Fruit fly (Drosophila melanogaster) whole organism, embryonic: Measurements from ENCODE around the gene CG46439.

Experiments used
- Antp ChIP-seq: fragments of 200-800 bp; sonication (Bioruptor generic); optimal IDR thresholded peaks from 3 replicates; lab custom pipeline; 2016; ENCODE audit warnings: missing biosample characterization, missing genetic modification characterization
- BtbVII ChIP-seq: fragments of 200-800 bp; sonication (Bioruptor generic); optimal IDR thresholded peaks from 3 replicates; lab custom pipeline; 2017; ENCODE audit warnings: missing biosample characterization, mild to moderate bottlenecking, missing genetic modification characterization
- Bteb2 ChIP-seq: fragments of 200-800 bp; sonication (Bioruptor generic); optimal IDR thresholded peaks from 2 replicates; lab custom pipeline; 2016; ENCODE audit warnings: missing biosample characterization, missing genetic modification characterization
- C15 ChIP-seq: fragments of 200-800 bp; sonication (Bioruptor generic); IDR thresholded peaks from 3 replicates; pipeline ENCODE4 v1.3.6; 2022; ENCODE audit warnings: missing biosample characterization, missing genetic modification characterization
- CG10209 ChIP-seq: fragments of 200-800 bp; sonication (Bioruptor generic); optimal IDR thresholded peaks from 3 replicates; lab custom pipeline; 2017; ENCODE audit warnings: missing biosample characterization, mild to moderate bottlenecking, missing genetic modification characterization, missing genetic modification reagents
- CG14050 ChIP-seq: fragments of 200-800 bp; sonication (Bioruptor generic); IDR thresholded peaks from 3 replicates; pipeline ENCODE4 v1.3.6; 2022; ENCODE audit warnings: missing biosample characterization, missing genetic modification characterization
- CG14710 ChIP-seq: fragments of 200-800 bp; sonication (Bioruptor generic); optimal IDR thresholded peaks from 3 replicates; lab custom pipeline; 2019; ENCODE audit warnings: missing biosample characterization, mild to moderate bottlenecking, missing genetic modification characterization, moderate library complexity
- CG1529 ChIP-seq: fragments of 200-800 bp; sonication (Bioruptor generic); optimal IDR thresholded peaks from 3 replicates; lab custom pipeline; 2018; ENCODE audit warnings: missing biosample characterization, missing genetic modification characterization
- CG15696 ChIP-seq: fragments of 200-800 bp; sonication (Bioruptor generic); optimal IDR thresholded peaks from 2 replicates; lab custom pipeline; 2019; ENCODE audit warnings: missing biosample characterization, mild to moderate bottlenecking, missing genetic modification characterization, moderate library complexity
- CG16813 ChIP-seq: fragments of 200-800 bp; sonication (Bioruptor generic); IDR thresholded peaks from 3 replicates; pipeline ENCODE4 v1.3.6; 2022; ENCODE audit warnings: missing biosample characterization, missing genetic modification characterization; ENCODE audit not compliant: partially characterized antibody
- CG17568 ChIP-seq: fragments of 200-800 bp; sonication (Bioruptor generic); optimal IDR thresholded peaks from 2 replicates; lab custom pipeline; 2018; ENCODE audit warnings: missing biosample characterization, mild to moderate bottlenecking, missing genetic modification characterization, moderate library complexity
- CG1792 ChIP-seq: fragments of 200-800 bp; sonication (Bioruptor generic); optimal IDR thresholded peaks from 2 replicates; lab custom pipeline; 2016; ENCODE audit warnings: missing biosample characterization, missing genetic modification characterization
- CG18011 ChIP-seq: fragments of 200-800 bp; sonication (Bioruptor generic); optimal IDR thresholded peaks from 2 replicates; lab custom pipeline; 2017; ENCODE audit warnings: missing biosample characterization, missing genetic modification characterization, mild to moderate bottlenecking, moderate library complexity, missing genotype
- CG31224 ChIP-seq: fragments of 200-800 bp; sonication (Bioruptor generic); IDR thresholded peaks from 2 replicates; pipeline ENCODE4 v1.3.6; 2022; ENCODE audit warnings: missing biosample characterization, missing genetic modification characterization
- CG31441 ChIP-seq: fragments of 200-800 bp; sonication (Bioruptor generic); IDR thresholded peaks from 2 replicates; pipeline ENCODE4 v1.3.6; 2022; ENCODE audit warnings: missing biosample characterization, missing genetic modification characterization
- CG32772 ChIP-seq: fragments of 200-800 bp; sonication (Bioruptor generic); IDR thresholded peaks from 2 replicates; pipeline ENCODE4 v1.3.6; 2022; ENCODE audit warnings: missing biosample characterization, missing genetic modification characterization
- CG3407 ChIP-seq: fragments of 200-800 bp; sonication (Bioruptor generic); optimal IDR thresholded peaks from 2 replicates; lab custom pipeline; 2018; ENCODE audit warnings: missing biosample characterization, mild to moderate bottlenecking, missing genetic modification characterization
- CG3726 ChIP-seq: fragments of 200-800 bp; sonication (Bioruptor generic); IDR thresholded peaks from 3 replicates; pipeline ENCODE4, ENCODE4 v1.3.6; 2022; ENCODE audit warnings: missing biosample characterization, missing genetic modification characterization
- CG42726 ChIP-seq: fragments of 200-800 bp; sonication (Bioruptor generic); IDR thresholded peaks from 2 replicates; pipeline ENCODE4 v1.3.6; 2022; ENCODE audit warnings: missing biosample characterization, missing genetic modification characterization; ENCODE audit not compliant: partially characterized antibody
- CG5245 ChIP-seq: fragments of 200-800 bp; sonication (Bioruptor generic); optimal IDR thresholded peaks from 3 replicates; lab custom pipeline; 2016; ENCODE audit warnings: missing biosample characterization, missing genetic modification characterization
- CG6765 ChIP-seq: fragments of 200-800 bp; sonication (Bioruptor generic); optimal IDR thresholded peaks from 3 replicates; lab custom pipeline; 2017; ENCODE audit warnings: missing biosample characterization, mild to moderate bottlenecking, missing genetic modification characterization
- CG7839 ChIP-seq: fragments of 200-800 bp; sonication (Bioruptor generic); optimal IDR thresholded peaks from 3 replicates; lab custom pipeline; 2018; ENCODE audit warnings: missing biosample characterization, mild to moderate bottlenecking, missing genetic modification characterization, moderate library complexity
- CG7963 ChIP-seq: fragments of 200-800 bp; sonication (Bioruptor generic); IDR thresholded peaks from 3 replicates; pipeline ENCODE4 v1.3.6; 2022; ENCODE audit warnings: missing biosample characterization, missing genetic modification characterization; ENCODE audit not compliant: partially characterized antibody
- CG9797 ChIP-seq: fragments of 200-800 bp; sonication (Bioruptor generic); optimal IDR thresholded peaks from 3 replicates; lab custom pipeline; 2018; ENCODE audit warnings: missing biosample characterization, mild to moderate bottlenecking, missing genetic modification characterization
- Dll ChIP-seq: fragments of 200-800 bp; sonication (Bioruptor generic); IDR thresholded peaks from 4 replicates; pipeline ENCODE4 v1.3.6; 2022; ENCODE audit warnings: missing biosample characterization, missing genetic modification characterization; ENCODE audit not compliant: partially characterized antibody
- E2f2 ChIP-seq: fragments of 200-800 bp; sonication (Bioruptor generic); IDR thresholded peaks from 2 replicates; pipeline ENCODE4 v1.3.6; 2022; ENCODE audit warnings: missing biosample characterization, missing genetic modification characterization
- HLH54F ChIP-seq: fragments of 200-800 bp; sonication (Bioruptor generic); optimal IDR thresholded peaks from 3 replicates; lab custom pipeline; 2016; ENCODE audit warnings: missing biosample characterization, missing genetic modification characterization
- Hand ChIP-seq: fragments of 200-800 bp; sonication (Bioruptor generic); optimal IDR thresholded peaks from 2 replicates; lab custom pipeline; 2017; ENCODE audit warnings: mild to moderate bottlenecking, missing biosample characterization, missing genetic modification reagents, missing genetic modification characterization
- Hmr ChIP-seq: fragments of 200-800 bp; sonication (Bioruptor generic); optimal IDR thresholded peaks from 3 replicates; lab custom pipeline; 2017; ENCODE audit warnings: mild to moderate bottlenecking, missing biosample characterization, missing genetic modification reagents, missing genetic modification characterization
- Hr3 ChIP-seq: fragments of 200-800 bp; sonication (Bioruptor generic); optimal IDR thresholded peaks from 3 replicates; lab custom pipeline; 2016; ENCODE audit warnings: missing biosample characterization, missing genetic modification characterization
- MESR4 ChIP-seq: fragments of 200-800 bp; sonication (Bioruptor generic); optimal IDR thresholded peaks from 2 replicates; lab custom pipeline; 2018; ENCODE audit warnings: missing biosample characterization, mild to moderate bottlenecking, missing genetic modification characterization, moderate library complexity
- NfI ChIP-seq: fragments of 200-800 bp; sonication (Bioruptor generic); optimal IDR thresholded peaks from 3 replicates; lab custom pipeline; 2018; ENCODE audit warnings: missing biosample characterization, mild to moderate bottlenecking, missing genetic modification characterization, moderate library complexity
- Oaz ChIP-seq: fragments of 200-800 bp; sonication (Bioruptor generic); IDR thresholded peaks from 2 replicates; pipeline ENCODE4 v1.3.6; 2022; ENCODE audit warnings: missing biosample characterization, missing genetic modification characterization
- Six4 ChIP-seq: fragments of 200-800 bp; sonication (Bioruptor generic); optimal IDR thresholded peaks from 2 replicates; lab custom pipeline; 2016; ENCODE audit warnings: missing biosample characterization, missing genetic modification characterization
- Sry-δ ChIP-seq: fragments of 200-800 bp; sonication (Bioruptor generic); optimal IDR thresholded peaks from 2 replicates; lab custom pipeline; 2016; ENCODE audit warnings: missing biosample characterization, missing genetic modification characterization
- Ssrp ChIP-seq: fragments of 200-800 bp; sonication (Bioruptor generic); optimal IDR thresholded peaks from 2 replicates; lab custom pipeline; 2018; ENCODE audit warnings: missing biosample characterization, mild to moderate bottlenecking, missing genetic modification characterization, moderate library complexity
- Stat92E ChIP-seq, 3 experiments: fragments of >200 bp in 2 of 3; fragments of 200-800 bp in 1 of 3; sonication (Bioruptor generic) in 1 of 3; optimal IDR thresholded peaks; 2 replicates each; lab custom pipeline; 2017 to 2019; ENCODE audit warnings: missing biosample characterization in 3 of 3, missing genetic modification characterization in 3 of 3, mild to moderate bottlenecking in 1 of 3, moderate library complexity in 1 of 3
- Tbp ChIP-seq: fragments of >200 bp; optimal IDR thresholded peaks from 2 replicates; lab custom pipeline; 2018; ENCODE audit warnings: missing biosample characterization, missing genetic modification characterization
- Vsx1 ChIP-seq: fragments of 200-800 bp; sonication (Bioruptor generic); optimal IDR thresholded peaks from 2 replicates; lab custom pipeline; 2017; ENCODE audit warnings: missing biosample characterization, mild to moderate bottlenecking, missing genetic modification characterization, missing genetic modification reagents
- chif ChIP-seq, 2 experiments: fragments of 200-800 bp; sonication (Bioruptor generic); optimal IDR thresholded peaks; 3 replicates each; lab custom pipeline; 2016; ENCODE audit warnings: missing biosample characterization in 2 of 2, missing genetic modification characterization in 2 of 2
- ci ChIP-seq: fragments of 200-800 bp; sonication (Bioruptor generic); IDR thresholded peaks from 3 replicates; pipeline ENCODE4 v1.3.6; 2022; ENCODE audit warnings: missing biosample characterization, missing genetic modification characterization
- corto ChIP-seq: fragments of 200-800 bp; sonication (Bioruptor generic); optimal IDR thresholded peaks from 2 replicates; lab custom pipeline; 2016; ENCODE audit warnings: missing biosample characterization, mild to moderate bottlenecking, missing genetic modification characterization, moderate library complexity
- dm ChIP-seq: fragments of 200-800 bp; sonication (Bioruptor generic); optimal IDR thresholded peaks from 3 replicates; lab custom pipeline; 2016; ENCODE audit warnings: missing biosample characterization, missing genetic modification characterization
- dmrt99B ChIP-seq: fragments of 200-800 bp; sonication (Bioruptor generic); optimal IDR thresholded peaks from 2 replicates; lab custom pipeline; 2018; ENCODE audit warnings: missing biosample characterization, mild to moderate bottlenecking, missing genetic modification characterization, moderate library complexity
- grau ChIP-seq: fragments of 200-800 bp; optimal IDR thresholded peaks from 3 replicates; lab custom pipeline; 2019; ENCODE audit warnings: missing biosample characterization, mild to moderate bottlenecking, missing genetic modification characterization, moderate library complexity
- her ChIP-seq: fragments of 200-800 bp; sonication (Bioruptor generic); optimal IDR thresholded peaks from 2 replicates; lab custom pipeline; 2016; ENCODE audit warnings: missing biosample characterization, missing genetic modification characterization
- nau ChIP-seq: fragments of 200-800 bp; sonication (Bioruptor generic); optimal IDR thresholded peaks from 3 replicates; lab custom pipeline; 2017; ENCODE audit warnings: missing biosample characterization, mild to moderate bottlenecking, missing genetic modification characterization, missing genetic modification reagents
- otp ChIP-seq: fragments of 200-800 bp; sonication (Bioruptor generic); IDR thresholded peaks from 3 replicates; pipeline ENCODE4, ENCODE4 v1.3.6; 2022; ENCODE audit warnings: missing biosample characterization, missing genetic modification characterization
- slbo ChIP-seq: fragments of 200-800 bp; sonication (Bioruptor generic); IDR thresholded peaks from 2 replicates; pipeline ENCODE4 v1.3.6; 2022; ENCODE audit warnings: missing biosample characterization, missing genetic modification characterization
- stwl ChIP-seq: fragments of 200-800 bp; sonication (Bioruptor generic); optimal IDR thresholded peaks from 3 replicates; lab custom pipeline; 2018; ENCODE audit warnings: missing biosample characterization, mild to moderate bottlenecking, missing genetic modification characterization, moderate library complexity
- wor ChIP-seq: fragments of 200-800 bp; sonication (Bioruptor generic); IDR thresholded peaks from 2 replicates; pipeline ENCODE4 v1.3.6; 2022; ENCODE audit warnings: missing biosample characterization, missing genetic modification characterization

Gene CG46439

dm6 chr3L:11049414-11049813 is 46.6 kb downstream of the CG46439 start (continued):
- no peak for TF ChIP-seq wor (GFP tag; lab: Robert Waterston, UW)
- no peak for TF ChIP-seq Sry-δ (GFP tag; lab: Kevin White, UChicago)
- no peak for TF ChIP-seq Bteb2 (GFP tag; lab: Kevin White, UChicago)
- TF ChIP-seq stwl: no peak
- TF ChIP-seq CG1529 (GFP tag; lab: Kevin White, UChicago): no peak
- no peak for TF ChIP-seq Ssrp (tag; lab: Kevin White, UChicago)
- peak; percentile 38 for TF ChIP-seq BtbVII
- TF ChIP-seq dm (GFP tag; lab: Kevin White, UChicago): no peak
- no peak for TF ChIP-seq NfI (GFP tag; lab: Kevin White, UChicago)
- peak; percentile 72 for TF ChIP-seq CG6765 (GFP tag; lab: Kevin White, UChicago)
- no peak for TF ChIP-seq CG16813 (GFP tag; lab: Robert Waterston, UW)
- no peak for TF ChIP-seq Dll
- TF ChIP-seq her (GFP tag; lab: Kevin White, UChicago): no peak
- no peak for TF ChIP-seq CG1792 (GFP tag; lab: Kevin White, UChicago)
- peak; percentile 29 for TF ChIP-seq CG10209 (GFP tag; lab: Kevin White, UChicago)
- TF ChIP-seq CG17568 (GFP tag; lab: Kevin White, UChicago): peak; percentile 27
- no peak for TF ChIP-seq Hand
- TF ChIP-seq slbo: no peak
- no peak for TF ChIP-seq CG7963 (GFP tag; lab: Robert Waterston, UW)
- TF ChIP-seq CG7839: peak; percentile 6
- peak; percentile 36; the same call in 1 of the 3 replicates for TF ChIP-seq ci
- no peak for TF ChIP-seq Six4 (GFP tag; lab: Kevin White, UChicago)
- peak; percentile 62 for TF ChIP-seq Hmr (GFP tag; lab: Kevin White, UChicago)
- TF ChIP-seq Vsx1: no peak
- no peak for TF ChIP-seq Antp (GFP tag; lab: Kevin White, UChicago)
- TF ChIP-seq chif (GFP tag; optimal IDR thresholded peaks at IDR 0.05; lab: Kevin White, UChicago): no peak
- TF ChIP-seq Oaz: no peak
- TF ChIP-seq C15 (GFP tag; lab: Robert Waterston, UW): no peak
- no peak for TF ChIP-seq CG5245 (GFP tag; lab: Kevin White, UChicago)
- no peak for TF ChIP-seq CG3726 (GFP tag; lab: Robert Waterston, UW)
- no peak for TF ChIP-seq CG14050 (GFP tag; lab: Robert Waterston, UW)
- TF ChIP-seq grau (tag; lab: Kevin White, UChicago): peak; percentile 5
- no peak for TF ChIP-seq E2f2 (GFP tag; lab: Robert Waterston, UW)
- no peak for TF ChIP-seq corto (GFP tag; lab: Kevin White, UChicago)
- no peak for TF ChIP-seq CG32772 (GFP tag; lab: Robert Waterston, UW)
- no peak for TF ChIP-seq Tbp (GFP tag; lab: Kevin White, UChicago)
- TF ChIP-seq CG15696 (tag; lab: Kevin White, UChicago): no peak
- no peak for TF ChIP-seq CG9797 (GFP tag; lab: Kevin White, UChicago)
- TF ChIP-seq Stat92E (GFP tag; optimal IDR thresholded peaks at IDR 0.05; lab: Kevin White, UChicago): no peak
- TF ChIP-seq otp (GFP tag; lab: Robert Waterston, UW): no peak
- no peak for TF ChIP-seq CG42726
- peak; percentile 5 for TF ChIP-seq dmrt99B (tag; lab: Kevin White, UChicago)
- TF ChIP-seq CG31224 (GFP tag; lab: Robert Waterston, UW): no peak
- TF ChIP-seq Hr3 (GFP tag; lab: Kevin White, UChicago): no peak
- TF ChIP-seq nau: peak; percentile 45
- no peak for TF ChIP-seq CG3407 (GFP tag; lab: Kevin White, UChicago)
- no peak for TF ChIP-seq CG31441
- TF ChIP-seq MESR4 (GFP tag; lab: Kevin White, UChicago): no peak
- TF ChIP-seq CG14710 (tag; lab: Kevin White, UChicago): no peak
- no peak for TF ChIP-seq HLH54F (GFP tag; lab: Kevin White, UChicago)
- no peak for TF ChIP-seq CG18011
